Worm (Caenorhabditis elegans) whole organism, late embryonic: ENCODE results near the gene sdz-13.

ENCODE experiments used
- K02D7.2 ChIP-seq: sonication (generic microtip); optimal IDR thresholded peaks from 2 replicates; lab custom pipeline; 2017; ENCODE audit warnings: mild to moderate bottlenecking, missing genetic modification characterization, missing compliant biosample characterization
- nhr-11 ChIP-seq: fragments of 150-350 bp; optimal IDR thresholded peaks from 2 replicates; lab custom pipeline; 2014; ENCODE audit warnings: missing biosample characterization, missing genetic modification characterization
- ref-2 ChIP-seq: sonication (generic microtip); optimal IDR thresholded peaks from 2 replicates; lab custom pipeline; 2016; ENCODE audit warnings: missing genetic modification characterization, missing compliant biosample characterization

ce11 chrIV:10854042-10854441 lies 25.4 kb downstream of the sdz-13 start:
- TF ChIP-seq ref-2 (tag; lab: Kevin White, UChicago) (no peak), K02D7.2 (tag; lab: Kevin White, UChicago) (no peak), nhr-11 (tag; lab: Kevin White, UChicago) (no peak)
